Worm (Caenorhabditis elegans) whole organism, L4 larva: ENCODE data around the gene nas-11.

ENCODE experiments used
- F37D6.2 ChIP-seq: sonication (generic microtip); optimal IDR thresholded peaks from 2 replicates; lab custom pipeline; 2016; ENCODE audit warnings: mild to moderate bottlenecking, missing genetic modification characterization, missing compliant biosample characterization
- F44E2.7 ChIP-seq: fragments of 200-800 bp; sonication (Bioruptor generic); IDR thresholded peaks from 2 replicates; pipeline ENCODE4 v2.1.2; 2022; ENCODE audit warnings: missing genetic modification characterization, missing compliant biosample characterization
- T20F7.1 ChIP-seq: fragments of 200-800 bp; sonication (Bioruptor generic); optimal IDR thresholded peaks from 2 replicates; lab custom pipeline; 2018; ENCODE audit warnings: mild to moderate bottlenecking, missing genetic modification characterization, missing compliant biosample characterization
- Y75B8A.6 ChIP-seq: fragments of 200-800 bp; sonication (Bioruptor generic); IDR thresholded peaks from 2 replicates; pipeline ENCODE4 v1.3.6; 2022; ENCODE audit warnings: missing genetic modification reagents, missing genetic modification characterization, missing compliant biosample characterization
- ZK337.2 ChIP-seq: fragments of 200-800 bp; sonication (Bioruptor generic); IDR thresholded peaks from 2 replicates; pipeline ENCODE4 v1.3.6; 2022; ENCODE audit warnings: missing genetic modification reagents, missing genetic modification characterization, missing compliant biosample characterization
- aly-2 ChIP-seq: sonication (generic microtip); optimal IDR thresholded peaks from 2 replicates; lab custom pipeline; 2018; ENCODE audit warnings: missing biosample characterization, missing genetic modification characterization
- ama-1 ChIP-seq: fragments of 150-350 bp; optimal IDR thresholded peaks from 2 replicates; lab custom pipeline; 2014; ENCODE audit warnings: inconsistent platforms, mixed read lengths
- attf-4 ChIP-seq: sonication (generic microtip); optimal IDR thresholded peaks from 3 replicates; lab custom pipeline; 2017; ENCODE audit warnings: missing biosample characterization, missing genetic modification characterization
- ceh-28 ChIP-seq: fragments of 150-350 bp; optimal IDR thresholded peaks from 2 replicates; lab custom pipeline; 2014; ENCODE audit warnings: missing biosample characterization, missing genetic modification reagents, missing genetic modification characterization
- ceh-32 ChIP-seq: sonication (generic microtip); optimal IDR thresholded peaks from 2 replicates; lab custom pipeline; 2016; ENCODE audit warnings: mild to moderate bottlenecking, missing genetic modification characterization, missing compliant biosample characterization; ENCODE audit not compliant: poor library complexity
- ceh-44 ChIP-seq: fragments of 200-800 bp; sonication (Bioruptor generic); IDR thresholded peaks from 2 replicates; pipeline ENCODE4 v1.3.6; 2022; ENCODE audit warnings: missing genetic modification reagents, missing genetic modification characterization, missing compliant biosample characterization
- ceh-82 ChIP-seq: sonication (generic microtip); optimal IDR thresholded peaks from 2 replicates; lab custom pipeline; 2017; ENCODE audit warnings: missing biosample characterization, missing genetic modification characterization
- cey-2 ChIP-seq: sonication (generic microtip); optimal IDR thresholded peaks from 3 replicates; lab custom pipeline; 2017; ENCODE audit warnings: missing genetic modification characterization, mild to moderate bottlenecking, missing compliant biosample characterization, antibody characterized with exemption, borderline replicate concordance; ENCODE audit not compliant: insufficient read depth
- daf-12 ChIP-seq: fragments of 150-350 bp; optimal IDR thresholded peaks from 2 replicates; lab custom pipeline; 2014; ENCODE audit warnings: missing biosample characterization, missing genetic modification reagents, missing genetic modification characterization
- daf-16 ChIP-seq, 3 experiments: sonication (generic microtip); optimal IDR thresholded peaks; 2 replicates each; lab custom pipeline; 2016 to 2017; ENCODE audit warnings: missing genetic modification characterization in 3 of 3, missing genetic modification reagents in 3 of 3, mild to moderate bottlenecking in 2 of 3, missing compliant biosample characterization in 2 of 3, missing biosample characterization in 1 of 3, moderate library complexity in 1 of 3
- daf-8 ChIP-seq: fragments of 200-800 bp; sonication (Bioruptor generic); IDR thresholded peaks from 2 replicates; pipeline ENCODE4 v1.3.6; 2022; ENCODE audit warnings: missing genetic modification characterization, missing compliant biosample characterization
- dmd-6 ChIP-seq: fragments of 200-800 bp; sonication (Bioruptor generic); IDR thresholded peaks from 2 replicates; pipeline ENCODE4 v1.3.6; 2022; ENCODE audit warnings: missing genetic modification reagents, missing genetic modification characterization, missing compliant biosample characterization
- dmd-9 ChIP-seq: fragments of 200-800 bp; sonication (Bioruptor generic); IDR thresholded peaks from 2 replicates; pipeline ENCODE4 v1.3.6; 2022; ENCODE audit warnings: missing genetic modification reagents, missing genetic modification characterization, missing compliant biosample characterization
- dpl-1 ChIP-seq: fragments of 150-350 bp; optimal IDR thresholded peaks from 2 replicates; lab custom pipeline; 2014; ENCODE audit warnings: missing biosample characterization, missing genetic modification reagents, missing genetic modification characterization
- dve-1 ChIP-seq: sonication (generic microtip); optimal IDR thresholded peaks from 2 replicates; lab custom pipeline; 2017; ENCODE audit warnings: antibody characterized with exemption, mild to moderate bottlenecking, missing genetic modification characterization, missing compliant biosample characterization; ENCODE audit not compliant: insufficient read depth
- egl-27 ChIP-seq: sonication (generic microtip); optimal IDR thresholded peaks from 3 replicates; lab custom pipeline; 2017; ENCODE audit warnings: missing biosample characterization, missing genetic modification reagents, missing genetic modification characterization
- hif-1 ChIP-seq, 2 experiments: sonication (generic microtip); optimal IDR thresholded peaks; 2 replicates each; lab custom pipeline; 2016 to 2017; ENCODE audit warnings: missing compliant biosample characterization in 2 of 2, missing genetic modification characterization in 2 of 2, missing genetic modification reagents in 2 of 2, missing genotype in 2 of 2, mild to moderate bottlenecking in 1 of 2
- hlh-11 ChIP-seq: fragments of 200-800 bp; sonication (Bioruptor generic); optimal IDR thresholded peaks from 2 replicates; lab custom pipeline; 2018; ENCODE audit warnings: mild to moderate bottlenecking, missing genetic modification characterization, missing compliant biosample characterization
- hlh-30 ChIP-seq: sonication (generic microtip); optimal IDR thresholded peaks from 2 replicates; lab custom pipeline; 2017; ENCODE audit warnings: antibody characterized with exemption, mild to moderate bottlenecking, missing genetic modification characterization, missing compliant biosample characterization; ENCODE audit not compliant: insufficient read depth
- jun-1 ChIP-seq: fragments of 150-350 bp; optimal IDR thresholded peaks from 2 replicates; lab custom pipeline; 2014; ENCODE audit warnings: missing biosample characterization, missing genetic modification reagents, missing genetic modification characterization
- lin-29 ChIP-seq: fragments of 200-800 bp; sonication (Bioruptor generic); IDR thresholded peaks from 2 replicates; pipeline ENCODE4 v1.3.6; 2022; ENCODE audit warnings: missing genetic modification reagents, missing genetic modification characterization, missing compliant biosample characterization
- lsy-2 ChIP-seq, 2 experiments: fragments of 150-350 bp in 1 of 2; sonication (generic microtip) in 1 of 2; optimal IDR thresholded peaks; 2 replicates each; lab custom pipeline; 2014 to 2017; ENCODE audit warnings: missing biosample characterization in 2 of 2, missing genetic modification characterization in 2 of 2
- madf-5 ChIP-seq, 2 experiments: fragments of 200-800 bp; sonication (Bioruptor generic); IDR thresholded peaks; 2 replicates each; pipeline ENCODE4 v1.3.6; 2022; ENCODE audit warnings: missing compliant biosample characterization in 2 of 2, missing genetic modification characterization in 2 of 2
- mdt-29 ChIP-seq: fragments of 200-800 bp; sonication (Bioruptor generic); IDR thresholded peaks from 2 replicates; pipeline ENCODE4 v1.3.6; 2022; ENCODE audit warnings: missing genetic modification reagents, missing genetic modification characterization, missing compliant biosample characterization
- mes-2 ChIP-seq: sonication (generic microtip); optimal IDR thresholded peaks from 2 replicates; lab custom pipeline; 2016; ENCODE audit warnings: missing genotype, mild to moderate bottlenecking, missing genetic modification characterization, missing compliant biosample characterization; ENCODE audit not compliant: poor library complexity, severe bottlenecking
- mxl-2 ChIP-seq: fragments of 200-800 bp; sonication (Bioruptor generic); conservative IDR thresholded peaks from 2 replicates; pipeline ENCODE4 v1.3.6; 2022; ENCODE audit warnings: missing genetic modification reagents, missing genetic modification characterization, missing compliant biosample characterization
- nhr-10 ChIP-seq: fragments of 150-350 bp; optimal IDR thresholded peaks from 2 replicates; lab custom pipeline; 2014; ENCODE audit warnings: missing biosample characterization, missing genetic modification characterization
- nhr-111 ChIP-seq: fragments of 200-800 bp; sonication (Bioruptor generic); optimal IDR thresholded peaks from 2 replicates; lab custom pipeline; 2018; ENCODE audit warnings: mild to moderate bottlenecking, missing genetic modification characterization, missing compliant biosample characterization
- nhr-237 ChIP-seq: sonication (generic microtip); optimal IDR thresholded peaks from 2 replicates; lab custom pipeline; 2017; ENCODE audit warnings: missing biosample characterization, missing genetic modification characterization
- nhr-6 ChIP-seq: fragments of 150-350 bp; optimal IDR thresholded peaks from 2 replicates; lab custom pipeline; 2014; ENCODE audit warnings: missing biosample characterization, missing genetic modification characterization
- pha-4 ChIP-seq, 2 experiments: fragments of 150-350 bp in 1 of 2; fragments of 200-800 bp in 1 of 2; sonication (Bioruptor generic) in 1 of 2; IDR thresholded peaks in 1 of 2; optimal IDR thresholded peaks in 1 of 2; 2 replicates each; pipeline versions ENCODE4 v1.3.6 to Lab custom; 2014 to 2022; ENCODE audit warnings: missing genetic modification characterization in 2 of 2, missing genetic modification reagents in 2 of 2, missing biosample characterization in 1 of 2, missing compliant biosample characterization in 1 of 2
- pqm-1 ChIP-seq: sonication (generic microtip); optimal IDR thresholded peaks from 2 replicates; lab custom pipeline; 2017; ENCODE audit warnings: missing biosample characterization, missing genetic modification characterization
- rbr-2 ChIP-seq: sonication (generic microtip); optimal IDR thresholded peaks from 2 replicates; lab custom pipeline; 2016; ENCODE audit warnings: missing genotype, missing genetic modification characterization, missing compliant biosample characterization
- skn-1 ChIP-seq: fragments of 150-350 bp; optimal IDR thresholded peaks from 2 replicates; lab custom pipeline; 2014; ENCODE audit warnings: missing biosample characterization, missing genetic modification characterization
- snpc-4 ChIP-seq: fragments of 150-350 bp; optimal IDR thresholded peaks from 2 replicates; lab custom pipeline; 2014; ENCODE audit warnings: missing biosample characterization, missing genetic modification characterization
- tag-97 ChIP-seq: fragments of 200-800 bp; sonication (Bioruptor generic); IDR thresholded peaks from 2 replicates; pipeline ENCODE4 v1.3.6; 2022; ENCODE audit warnings: missing genetic modification characterization, missing compliant biosample characterization
- tra-1 ChIP-seq: fragments of 200-800 bp; sonication (Bioruptor generic); IDR thresholded peaks from 2 replicates; pipeline ENCODE4 v1.3.6; 2022; ENCODE audit warnings: missing genetic modification reagents, missing genetic modification characterization, missing compliant biosample characterization
- unc-130 ChIP-seq: sonication (generic microtip); optimal IDR thresholded peaks from 2 replicates; lab custom pipeline; 2016; ENCODE audit warnings: missing genetic modification reagents, missing genetic modification characterization, missing compliant biosample characterization
- unc-39 ChIP-seq: sonication (generic microtip); optimal IDR thresholded peaks from 2 replicates; lab custom pipeline; 2017; ENCODE audit warnings: missing biosample characterization, missing genetic modification characterization
- unc-62 ChIP-seq, 3 experiments: fragments of 150-350 bp in 1 of 3; sonication (generic microtip); optimal IDR thresholded peaks in 2 of 3; peaks in 1 of 3; 1 replicate in 1 of 3; 2 replicates in 2 of 3; lab custom pipeline; 2014 to 2017; ENCODE audit warnings: missing biosample characterization in 3 of 3, missing genetic modification characterization in 3 of 3, missing genetic modification reagents in 3 of 3, missing genotype in 1 of 3
- zfp-2 ChIP-seq: sonication (generic microtip); optimal IDR thresholded peaks from 2 replicates; lab custom pipeline; 2016; ENCODE audit warnings: mild to moderate bottlenecking, missing genetic modification characterization, missing compliant biosample characterization
- zip-11 ChIP-seq: fragments of 200-800 bp; sonication (Bioruptor generic); IDR thresholded peaks from 2 replicates; pipeline ENCODE4 v1.3.6; 2022; ENCODE audit warnings: missing genetic modification characterization, missing compliant biosample characterization

nas-11 gene

DNA sequence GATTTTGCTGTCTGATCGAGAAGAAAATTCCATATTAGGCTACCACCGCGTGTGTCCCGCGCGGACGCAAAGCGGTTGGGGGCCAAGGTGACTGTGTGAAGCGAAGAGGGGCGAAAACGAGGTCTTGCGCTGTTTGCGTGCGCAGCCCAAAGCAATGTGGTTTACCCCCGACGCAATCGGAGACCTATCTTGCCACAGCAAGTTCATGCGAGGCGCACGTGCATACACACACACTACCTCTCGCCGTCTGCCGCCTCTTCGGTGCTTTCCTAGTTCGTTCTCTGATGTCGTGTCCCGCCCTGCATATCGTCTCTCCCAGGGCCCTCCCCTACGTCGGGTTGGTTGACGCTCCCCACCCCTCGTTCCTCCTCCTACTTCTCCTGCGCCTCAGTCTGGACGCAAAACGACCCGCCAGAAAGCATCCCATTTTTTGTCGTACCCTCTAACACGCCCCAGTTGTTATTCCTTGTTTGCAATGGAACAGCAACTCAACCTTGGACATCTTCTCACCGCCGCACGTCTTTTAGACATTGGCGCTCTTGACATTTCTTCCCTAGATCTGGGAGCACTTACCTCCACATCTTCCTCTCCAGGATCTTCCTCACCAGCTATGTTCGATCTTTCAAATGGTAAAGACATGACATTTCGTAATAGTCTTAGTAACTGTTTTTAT lies 28.8 kb downstream of the nas-11 start, which contains the start of gene mdl-1 (continued):
- TF ChIP-seq daf-12 (tag; lab: Kevin White, UChicago) = no peak
- no peak for TF ChIP-seq F44E2.7 (GFP tag; lab: Robert Waterston, UW)
- peak; percentile 54 to 81 for TF ChIP-seq lsy-2 (tag; optimal IDR thresholded peaks at IDR 0.05; lab: Kevin White, UChicago)
- TF ChIP-seq snpc-4 (tag; lab: Kevin White, UChicago) = no peak
- TF ChIP-seq hlh-11 (tag; lab: Kevin White, UChicago) = peak; percentile 98
- no peak for TF ChIP-seq skn-1 (tag; lab: Kevin White, UChicago)
- TF ChIP-seq nhr-6 = peak; percentile 92
- TF ChIP-seq zip-11 (GFP tag; lab: Robert Waterston, UW) = no peak
- no peak for TF ChIP-seq egl-27 (tag; lab: Kevin White, UChicago)
- TF ChIP-seq ZK337.2 = no peak
- TF ChIP-seq cey-2 (tag; lab: Kevin White, UChicago) = no peak
- TF ChIP-seq mxl-2 (GFP tag; lab: Robert Waterston, UW) = peak; percentile 100
- TF ChIP-seq madf-5 (GFP tag; IDR thresholded peaks at IDR 0.05; lab: Robert Waterston, UW) = 0 out of 4 replicates have a peak, but pooled peaks of 1 of the 2 experiments have one; percentile 45
- TF ChIP-seq tra-1 = peak; percentile 97
- TF ChIP-seq unc-130 = no peak
- TF ChIP-seq pha-4 (GFP tag; IDR thresholded peaks at IDR 0.05; lab: Robert Waterston, UW) = peak; percentile 93
- no peak for TF ChIP-seq pha-4 (tag; optimal IDR thresholded peaks at IDR 0.05; lab: Kevin White, UChicago)
- peak; percentile 81 for TF ChIP-seq nhr-10
- TF ChIP-seq nhr-111 = no peak
- TF ChIP-seq ceh-82 (tag; lab: Kevin White, UChicago) = no peak
- peak; percentile 87 for TF ChIP-seq dve-1 (tag; lab: Kevin White, UChicago)
- no peak for TF ChIP-seq Y75B8A.6 (GFP tag; lab: Robert Waterston, UW)
- peak; percentile 35 for TF ChIP-seq attf-4 (tag; lab: Kevin White, UChicago)
- TF ChIP-seq dmd-9 (GFP tag; lab: Robert Waterston, UW) = no peak
- TF ChIP-seq ceh-44 (GFP tag; lab: Robert Waterston, UW) = no peak
- no peak for TF ChIP-seq tag-97 (GFP tag; lab: Robert Waterston, UW)
- peak; percentile 76 for TF ChIP-seq mes-2
- peak; percentile 68; the same call in 1 of the 2 replicates for TF ChIP-seq lin-29
- no peak for TF ChIP-seq unc-39 (tag; lab: Kevin White, UChicago)
- peak; percentile 37 for TF ChIP-seq pqm-1
- TF ChIP-seq ceh-32 (tag; lab: Kevin White, UChicago) = peak; percentile 43
- no peak for TF ChIP-seq daf-8 (GFP tag; lab: Robert Waterston, UW)
- peak; percentile 16 for TF ChIP-seq nhr-237 (tag; lab: Kevin White, UChicago)
- TF ChIP-seq hlh-30 (tag; lab: Kevin White, UChicago) = peak; percentile 96

DNA sequence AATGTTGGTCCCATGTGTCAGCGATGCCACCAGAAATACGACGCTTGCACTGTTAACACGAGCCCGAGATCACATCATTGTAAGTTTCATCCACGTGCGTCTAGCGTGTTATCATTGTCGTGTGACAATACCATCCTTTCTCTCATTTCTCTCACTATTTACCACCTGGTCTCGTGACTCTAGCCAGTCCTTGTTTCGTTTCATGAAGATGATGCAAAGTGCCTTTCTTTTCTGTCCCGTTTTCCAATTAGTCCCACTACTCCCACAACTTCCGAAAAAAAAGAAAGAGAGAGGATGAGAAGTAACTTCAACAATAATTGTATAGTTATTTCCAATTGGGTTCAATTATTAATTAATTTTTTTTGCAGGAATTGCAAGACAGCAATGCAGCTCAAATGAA lies 29.5 kb downstream of the nas-11 start:
- TF ChIP-seq T20F7.1 = no peak
- no peak for TF ChIP-seq egl-27 (tag; lab: Kevin White, UChicago)
- TF ChIP-seq ama-1 (lab: Kevin White, UChicago) = no peak
- no peak for TF ChIP-seq hif-1 (tag; optimal IDR thresholded peaks at IDR 0.05; lab: Kevin White, UChicago)
- peak; percentile 89 for TF ChIP-seq nhr-10
- TF ChIP-seq unc-62 (GFP tag; optimal IDR thresholded peaks at IDR 0.05 in 1 of 2; lab: Kevin White, UChicago) = peak in 1 of 2 experiments; percentile 98
- no peak for TF ChIP-seq unc-62 (tag; optimal IDR thresholded peaks at IDR 0.05; lab: Kevin White, UChicago)
- TF ChIP-seq rbr-2 (tag; lab: Kevin White, UChicago) = no peak
- no peak for TF ChIP-seq madf-5 (GFP tag; IDR thresholded peaks at IDR 0.05; lab: Robert Waterston, UW)
- peak; percentile 43 to 67 for TF ChIP-seq lsy-2 (tag; optimal IDR thresholded peaks at IDR 0.05; lab: Kevin White, UChicago)
- no peak for TF ChIP-seq ceh-28
- peak; percentile 86 for TF ChIP-seq hlh-30 (tag; lab: Kevin White, UChicago)
- TF ChIP-seq ZK337.2 = no peak
- TF ChIP-seq dve-1 (tag; lab: Kevin White, UChicago) = peak; percentile 82
- no peak for TF ChIP-seq aly-2 (tag; lab: Kevin White, UChicago)
- no peak for TF ChIP-seq lin-29
- TF ChIP-seq jun-1 (tag; lab: Kevin White, UChicago) = peak; percentile 23
- 0 out of 2 replicates have a peak, but pooled peaks have one; percentile 4 for TF ChIP-seq mdt-29
- peak; percentile 91 for TF ChIP-seq dmd-6
- no peak for TF ChIP-seq zfp-2
- no peak for TF ChIP-seq daf-16 (GFP tag; optimal IDR thresholded peaks at IDR 0.05; lab: Kevin White, UChicago)
- peak; percentile 69 for TF ChIP-seq daf-16 (tag; optimal IDR thresholded peaks at IDR 0.05; lab: Kevin White, UChicago)
- no peak for TF ChIP-seq F37D6.2 (tag; lab: Kevin White, UChicago)
- peak; percentile 23 for TF ChIP-seq dpl-1
